Worm (Caenorhabditis elegans) whole organism, midembryonic: Measurements from ENCODE around the gene R04B5.5.

Experiments
- tab-1 ChIP-seq: fragments of 200-800 bp; sonication (Bioruptor generic); IDR thresholded peaks from 2 replicates; pipeline ENCODE4 v1.3.6; 2022; ENCODE audit warnings: missing genetic modification characterization, missing compliant biosample characterization
- ztf-23 ChIP-seq: fragments of 200-800 bp; sonication (Bioruptor generic); IDR thresholded peaks from 2 replicates; pipeline ENCODE4 v1.3.6; 2022; ENCODE audit warnings: missing genetic modification reagents, missing genetic modification characterization, missing compliant biosample characterization

DNA sequence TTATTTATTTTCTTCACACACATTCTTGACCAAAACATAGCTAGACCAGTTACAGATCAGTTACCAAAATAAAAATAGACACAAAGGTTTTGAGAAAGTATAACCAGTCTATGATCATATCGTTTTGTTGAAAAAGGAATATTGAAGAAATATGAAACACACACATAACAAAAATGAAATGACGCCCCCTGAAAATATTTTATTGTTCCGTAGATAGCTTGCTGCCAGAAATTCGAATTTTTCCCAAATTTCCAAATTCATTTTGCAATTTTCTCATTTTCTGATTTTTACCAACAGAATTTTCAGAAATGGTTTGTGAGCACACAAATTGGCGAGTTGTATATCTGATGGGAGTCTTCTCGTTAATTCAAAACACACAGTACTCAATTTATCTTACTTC lies 11.8 kb upstream of the R04B5.5 start, which contains the start of gene F57A8.7:
- no peak for TF ChIP-seq ztf-23 (GFP tag; lab: Robert Waterston, UW)
- TF ChIP-seq tab-1: no peak
